Worm (Caenorhabditis elegans): ENCODE data around the gene nhr-209.

- no peak for TF ChIP-seq crh-2 (tag; optimal IDR thresholded peaks at IDR 0.05)
- TF ChIP-seq lsy-2 (tag; optimal IDR thresholded peaks at IDR 0.05) = no peak
- no peak for TF ChIP-seq elt-3 (tag; optimal IDR thresholded peaks at IDR 0.05)
- no peak for TF ChIP-seq nhr-77 (tag; optimal IDR thresholded peaks at IDR 0.05)
Observed at ce11 chrV:12120381-12120780, 22.4 kb downstream of the nhr-209 start, which contains the start of gene C13C4.7.

All from whole organism, L2 larva.